Fruit fly (Drosophila melanogaster) whole organism, wandering third instar larva: ENCODE results near the gene Lip1.

ENCODE experiments used
- Abd-B ChIP-seq: fragments of >200 bp; optimal IDR thresholded peaks from 2 replicates; lab custom pipeline; 2017; ENCODE audit warnings: missing biosample characterization, missing genetic modification characterization
- CG32264 ChIP-seq: fragments of 200-800 bp; sonication (Bioruptor generic); optimal IDR thresholded peaks from 2 replicates; lab custom pipeline; 2016; ENCODE audit warnings: missing biosample characterization, missing genetic modification characterization
- Dfd ChIP-seq: fragments of >200 bp; optimal IDR thresholded peaks from 2 replicates; lab custom pipeline; 2017; ENCODE audit warnings: missing biosample characterization, missing genetic modification characterization
- Hr78 ChIP-seq: fragments of >200 bp; optimal IDR thresholded peaks from 2 replicates; lab custom pipeline; 2017; ENCODE audit warnings: missing biosample characterization, missing genetic modification characterization
- Myc ChIP-seq: fragments of >200 bp; optimal IDR thresholded peaks from 2 replicates; lab custom pipeline; 2017
- OdsH ChIP-seq: fragments of 200-800 bp; sonication (Bioruptor generic); optimal IDR thresholded peaks from 2 replicates; lab custom pipeline; 2016; ENCODE audit warnings: missing biosample characterization, mild to moderate bottlenecking, missing genetic modification characterization
- fru ChIP-seq: fragments of 200-800 bp; sonication (Bioruptor generic); optimal IDR thresholded peaks from 3 replicates; lab custom pipeline; 2016; ENCODE audit warnings: missing biosample characterization, mild to moderate bottlenecking, missing genetic modification characterization
- jim ChIP-seq: fragments of 175-275, 200-325 bp; sonication (Bioruptor generic); optimal IDR thresholded peaks from 2 replicates; lab custom pipeline; 2016; ENCODE audit warnings: missing biosample characterization, mild to moderate bottlenecking, missing genetic modification characterization
- lola ChIP-seq: fragments of >200 bp; optimal IDR thresholded peaks from 2 replicates; lab custom pipeline; 2017; ENCODE audit warnings: missing biosample characterization, missing genetic modification characterization
- psq ChIP-seq: fragments of 200-800 bp; sonication (Bioruptor generic); optimal IDR thresholded peaks from 3 replicates; lab custom pipeline; 2017; ENCODE audit warnings: missing biosample characterization, mild to moderate bottlenecking, missing genetic modification characterization, moderate library complexity

DNA sequence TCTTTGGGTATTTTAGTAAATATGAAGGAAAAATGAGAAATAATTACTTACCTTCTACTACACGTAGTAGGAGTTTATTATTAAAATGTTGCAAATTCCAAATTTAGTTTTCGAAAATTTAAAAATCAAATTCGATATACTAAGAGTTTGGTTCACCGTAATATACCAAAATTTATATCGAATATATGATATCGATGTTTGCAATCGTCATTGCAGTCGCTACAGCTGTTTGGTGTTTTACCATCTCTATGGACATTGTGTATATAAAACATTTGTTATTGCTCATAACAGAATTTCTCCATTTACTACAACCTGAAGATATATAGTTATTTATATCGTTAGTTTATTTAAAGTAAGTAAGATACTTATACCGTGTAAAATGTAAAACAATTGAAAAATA, 27.4 kb upstream of the Lip1 start, which contains the start of gene CG6443:
- TF ChIP-seq Abd-B (GFP tag; lab: Kevin White, UChicago) (no peak), jim (GFP tag; lab: Kevin White, UChicago) (no peak), fru (no peak), OdsH (no peak), psq (GFP tag; lab: Kevin White, UChicago) (no peak), Hr78 (no peak), Dfd (GFP tag; lab: Kevin White, UChicago) (no peak), Myc (no peak), lola (GFP tag; lab: Kevin White, UChicago) (no peak), CG32264 (no peak)
